Fruit fly (Drosophila melanogaster) ovary, adult (tissue): Measurements from ENCODE around the gene CG5412.

Source experiments
- CG17801 ChIP-seq: fragments of 200-800 bp; optimal IDR thresholded peaks from 2 replicates; lab custom pipeline; 2019; ENCODE audit warnings: missing biosample characterization, mild to moderate bottlenecking, missing genetic modification characterization, moderate library complexity; ENCODE audit not compliant: partially characterized antibody

CG5412 gene

dm6 chr3R:20576789-20577188 is at the start of gene CG5412, which contains the start of gene TFAM:
TSS of gene CG5412 (plus strand) at chr3R:20577053.
TSS of gene TFAM (minus strand) at chr3R:20577010.
- no peak for TF ChIP-seq CG17801 (GFP tag; lab: Kevin White, UChicago)

DNA sequence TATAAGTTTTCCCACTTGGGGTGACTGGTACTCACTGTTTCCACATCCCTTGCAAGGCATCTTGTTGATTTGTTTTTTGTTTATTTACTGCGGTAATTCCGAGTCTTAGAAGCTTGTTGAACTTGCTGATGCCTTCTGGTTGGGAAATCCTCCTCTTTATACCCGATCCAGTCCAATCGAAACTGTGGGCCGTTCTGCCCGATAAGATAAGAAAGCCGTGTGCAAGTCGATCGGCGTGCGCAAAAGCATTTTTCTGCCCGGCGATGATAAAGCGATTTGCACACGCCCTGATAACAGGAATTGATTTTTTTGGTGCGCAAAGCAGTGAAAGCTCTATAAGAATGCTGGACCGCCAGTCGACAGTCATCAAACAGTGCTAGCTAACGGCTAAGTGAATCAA is 42.3 kb upstream of the CG5412 start, which contains the start of the genes MtnE and MtnD:
TSS of gene MtnE (minus strand) at position 130 of the 400 bp plus-strand sequence.
TSS of gene MtnD (plus strand) at position 388 of the 400 bp plus-strand sequence.
- TF ChIP-seq CG17801 (GFP tag; lab: Kevin White, UChicago): no peak

DNA sequence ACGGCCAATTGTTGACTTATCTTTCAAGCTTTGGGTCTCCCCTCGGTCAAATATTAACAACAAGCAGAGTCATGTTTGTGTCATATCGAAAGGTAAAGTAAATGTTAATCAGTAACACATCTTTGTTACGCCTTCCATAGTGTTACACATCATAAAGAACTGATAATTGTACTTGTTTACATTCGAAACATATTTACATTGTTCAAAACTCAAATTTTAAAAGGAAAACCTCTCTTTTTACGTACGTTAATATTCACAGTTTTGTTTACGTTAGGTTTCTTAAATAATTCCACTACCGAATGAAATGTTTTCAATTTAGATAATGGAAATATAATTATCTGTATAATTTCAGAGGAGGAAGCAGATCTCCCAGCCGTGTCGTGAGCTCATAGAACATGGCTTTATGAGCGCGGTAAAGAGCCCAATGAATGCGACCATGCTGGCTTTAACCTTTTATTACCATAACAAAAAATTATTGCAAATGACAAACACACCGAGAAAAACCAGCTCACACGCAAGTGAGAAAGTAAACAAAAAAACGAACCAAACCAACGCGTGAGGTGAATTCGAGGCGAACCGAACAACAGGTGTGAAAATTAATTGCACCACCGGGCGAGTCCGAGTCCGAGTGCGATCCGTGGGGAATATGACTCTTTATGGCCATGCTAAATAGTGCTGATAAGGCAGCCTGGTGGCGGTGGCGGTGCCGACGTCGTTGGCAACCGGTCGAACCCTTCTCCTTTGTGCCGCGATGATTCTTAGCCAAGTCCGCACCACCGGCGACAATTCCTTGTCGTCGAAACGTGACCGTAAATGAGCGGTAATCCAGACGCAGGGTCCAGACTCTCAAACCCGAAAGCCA is 34.3 kb upstream of the CG5412 start:
- TF ChIP-seq CG17801 (GFP tag; lab: Kevin White, UChicago): peak; percentile 7

dm6 chr3R:20543220-20543619 is 33.6 kb upstream of the CG5412 start:
- TF ChIP-seq CG17801 (GFP tag; lab: Kevin White, UChicago): no peak

- no peak for TF ChIP-seq CG17801 (GFP tag; lab: Kevin White, UChicago)
Observed at dm6 chr3R:20543719-20544118, 33.1 kb upstream of the CG5412 start.

DNA sequence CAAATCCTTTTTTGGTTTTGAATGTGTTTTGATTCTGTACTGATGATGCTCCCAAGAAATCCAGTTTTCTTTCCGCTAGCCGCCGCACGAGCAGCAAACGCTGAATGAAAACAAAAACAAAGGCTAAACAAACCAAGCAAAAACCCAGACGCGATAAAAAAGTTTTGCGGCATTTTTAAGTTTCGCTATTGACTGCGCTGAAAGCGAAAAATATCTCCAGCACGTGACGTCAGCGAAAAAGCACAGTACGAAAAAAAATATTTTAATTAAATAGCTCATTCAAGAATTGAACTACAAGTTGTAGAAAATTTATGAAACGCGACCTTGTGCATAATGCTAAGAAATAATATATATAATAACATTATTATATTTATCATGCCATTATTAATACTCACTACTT is 31.9 kb upstream of the CG5412 start:
- no peak for TF ChIP-seq CG17801 (GFP tag; lab: Kevin White, UChicago)

- no peak for TF ChIP-seq CG17801 (GFP tag; lab: Kevin White, UChicago)
Observed at dm6 chr3R:20545678-20546077, 31.2 kb upstream of the CG5412 start.

DNA sequence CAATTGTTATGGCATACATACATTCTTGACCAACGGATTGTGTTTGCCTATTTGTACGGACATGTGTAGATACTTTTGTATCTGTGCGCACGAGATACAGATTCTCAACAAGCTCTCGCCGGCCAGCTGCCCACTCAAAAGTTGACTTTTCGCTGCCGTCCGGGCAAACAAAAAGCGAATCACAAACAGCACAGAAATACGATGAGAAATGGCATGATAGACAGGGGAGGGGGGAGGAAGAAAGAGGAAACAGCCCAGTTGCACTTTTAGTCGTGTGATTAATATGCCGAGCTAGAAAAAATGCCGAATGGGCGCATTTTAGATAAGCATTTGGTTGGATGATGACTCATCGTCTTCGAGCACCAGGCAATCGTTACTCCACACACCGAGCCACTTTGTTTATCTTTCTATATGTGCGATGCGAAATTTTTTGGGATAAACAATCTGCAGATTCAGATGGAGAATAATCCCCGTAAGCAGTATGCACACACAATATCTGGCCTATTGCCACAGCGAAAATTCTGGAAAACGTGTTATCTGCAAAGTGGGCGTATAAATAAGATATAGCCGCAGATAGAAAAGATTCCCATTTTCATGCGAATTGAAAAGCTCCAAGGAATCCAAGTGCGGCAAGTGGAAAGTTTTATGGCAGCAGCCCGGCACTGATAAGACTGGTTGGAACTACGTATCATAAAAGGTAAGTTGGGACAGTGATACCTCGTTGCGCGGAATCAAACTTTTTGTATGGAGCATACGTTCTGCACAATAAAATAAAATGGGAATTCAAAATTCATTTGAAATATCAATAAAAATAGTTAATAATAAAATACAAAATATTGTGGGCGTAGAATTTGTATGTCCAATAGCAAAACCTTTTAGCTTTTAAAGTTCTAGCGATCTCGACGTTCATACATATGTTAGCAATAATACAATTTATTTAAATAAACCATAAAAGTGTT is 29.9 kb upstream of the CG5412 start:
- no peak for TF ChIP-seq CG17801 (GFP tag; lab: Kevin White, UChicago)

DNA sequence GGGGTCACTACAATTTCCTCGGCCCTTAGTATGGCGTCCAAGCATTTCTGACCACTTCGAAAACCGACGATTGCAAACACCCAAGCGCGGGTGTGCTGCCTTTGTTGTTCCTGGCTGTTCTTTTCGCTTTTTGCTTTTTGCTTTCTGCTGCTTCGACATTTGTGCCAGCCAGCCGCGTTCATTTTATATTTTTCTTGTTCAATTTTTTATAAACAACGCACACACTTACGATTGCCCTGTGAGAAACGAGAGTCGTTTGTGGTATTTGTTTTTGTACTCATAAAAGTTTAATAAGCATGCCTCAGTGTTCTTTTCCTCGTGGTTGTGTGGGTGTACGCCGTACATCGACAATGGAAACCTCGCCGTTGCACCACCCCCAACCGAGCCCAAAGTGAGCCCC is 29.1 kb upstream of the CG5412 start:
- no peak for TF ChIP-seq CG17801 (GFP tag; lab: Kevin White, UChicago)

dm6 chr3R:20548255-20548654 is 28.6 kb upstream of the CG5412 start:
- no peak for TF ChIP-seq CG17801 (GFP tag; lab: Kevin White, UChicago)

- no peak for TF ChIP-seq CG17801 (GFP tag; lab: Kevin White, UChicago)
Observed at dm6 chr3R:20549017-20549854, 27.6 kb upstream of the CG5412 start.

dm6 chr3R:20549855-20550603 is 26.8 kb upstream of the CG5412 start:
- TF ChIP-seq CG17801 (GFP tag; lab: Kevin White, UChicago): peak; percentile 91

DNA sequence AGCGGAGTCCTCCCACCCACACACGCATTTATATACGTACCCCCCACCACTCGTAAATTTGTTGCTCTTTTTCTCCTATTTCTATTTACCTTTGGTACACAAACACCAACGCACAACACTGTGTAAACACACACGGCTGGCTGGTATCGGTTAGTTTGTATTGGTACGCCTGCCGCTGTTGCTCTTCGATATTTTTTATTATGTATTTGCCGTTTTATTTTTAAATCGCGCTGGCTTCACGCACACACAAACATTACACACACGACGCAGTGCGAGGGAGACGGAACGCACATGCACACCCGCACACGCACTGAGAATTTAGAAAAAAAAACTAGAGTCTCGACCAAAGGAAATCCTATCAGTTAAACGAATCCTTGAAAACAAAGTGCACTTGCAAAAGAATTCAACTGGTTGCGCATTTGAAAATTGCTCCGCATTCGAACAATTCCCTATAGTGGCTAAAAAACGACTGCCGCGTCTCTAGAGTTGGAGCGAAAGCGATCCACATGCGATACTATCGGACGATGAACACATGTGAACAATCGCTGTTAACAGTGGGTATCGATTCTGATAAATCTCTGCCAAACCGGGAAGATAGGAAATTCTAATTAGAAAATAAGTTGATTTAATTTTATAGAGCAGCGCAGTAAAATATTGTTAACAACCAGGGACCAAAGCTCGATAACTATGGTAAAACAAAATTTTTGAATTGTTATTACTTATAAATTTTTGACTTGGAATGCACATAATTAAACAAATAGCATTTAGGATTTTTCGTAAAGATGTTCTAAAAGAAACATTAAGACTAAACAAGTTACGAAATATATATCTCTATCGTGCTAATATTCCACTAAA is 26.0 kb upstream of the CG5412 start:
- peak; percentile 50 for TF ChIP-seq CG17801 (GFP tag; lab: Kevin White, UChicago)
